Worm (Caenorhabditis elegans): Measurements from ENCODE around the gene twk-43.

The twk-43 gene

ce11 chrV:13380980-13381379, 34.9 kb downstream of the twk-43 start, which contains the start of gene cpz-2:
TSS of gene cpz-2 (plus strand) at chrV:13381189.
- TF ChIP-seq elt-2 (tag; optimal IDR thresholded peaks at IDR 0.05) (peak; percentile 72), mec-3 (tag; optimal IDR thresholded peaks at IDR 0.05; ENCODE audit: borderline replicate concordance) (no peak)

DNA sequence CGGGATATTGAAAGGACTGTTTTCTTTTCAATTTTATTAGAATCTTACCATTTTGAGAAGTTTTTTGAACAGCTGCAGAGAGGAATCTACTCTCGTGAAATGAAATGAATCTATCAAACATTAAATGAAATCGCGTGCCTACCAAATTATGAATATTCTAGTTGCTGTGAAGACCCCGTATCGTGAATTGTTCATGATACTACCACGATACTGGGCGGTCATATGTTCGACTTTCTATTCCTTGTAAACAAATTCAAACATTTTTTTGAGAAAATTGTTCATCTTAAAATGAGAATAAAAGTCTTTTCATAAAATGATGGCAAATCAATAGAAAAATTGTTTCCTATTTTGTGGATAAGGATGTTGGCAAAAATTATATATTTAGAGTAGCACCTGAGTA, 39.7 kb downstream of the twk-43 start, which contains the start of gene gcy-34:
Gene gcy-34, minus strand, starts transcription at position 101 of the 400 bp plus-strand sequence.
- TF ChIP-seq ceh-31 (tag; optimal IDR thresholded peaks at IDR 0.05), result no peak
- no peak for TF ChIP-seq dve-1 (tag; optimal IDR thresholded peaks at IDR 0.05)
- no peak for TF ChIP-seq ceh-45 (GFP tag; IDR thresholded peaks at IDR 0.05)

DNA sequence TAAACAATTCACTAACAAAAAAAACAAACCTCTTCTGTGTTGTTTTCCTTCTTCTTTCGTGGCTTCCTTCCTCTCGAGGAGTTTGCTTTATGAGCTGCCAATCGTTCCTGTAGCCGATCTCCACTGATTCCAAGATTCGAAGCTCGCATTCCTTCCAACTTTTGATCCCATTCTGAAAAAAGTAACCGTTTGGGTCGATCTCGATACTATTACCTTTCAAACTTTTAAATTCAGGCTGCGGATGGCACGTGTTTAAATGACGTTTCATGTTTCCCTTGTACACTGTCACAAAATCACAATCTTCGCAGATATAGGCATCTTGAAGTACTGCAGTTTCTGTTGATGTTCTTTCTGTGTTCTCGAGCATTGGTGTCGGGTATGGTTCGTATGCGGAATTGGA, 41.4 kb downstream of the twk-43 start:
- TF ChIP-seq pax-1 (tag; optimal IDR thresholded peaks at IDR 0.05) (no peak), ama-1 (optimal IDR thresholded peaks at IDR 0.05) (peak; percentile 10)

- TF ChIP-seq ceh-31 (tag; optimal IDR thresholded peaks at IDR 0.05), result no peak
- TF ChIP-seq K02D7.2 (tag; optimal IDR thresholded peaks at IDR 0.05), result no peak
- no peak for TF ChIP-seq unc-86 (tag; optimal IDR thresholded peaks at IDR 0.05)
- no peak for TF ChIP-seq pha-2 (tag; optimal IDR thresholded peaks at IDR 0.05)
- no peak for TF ChIP-seq unc-55 (GFP tag; optimal IDR thresholded peaks at IDR 0.05)
- no peak for TF ChIP-seq ceh-9 (tag; optimal IDR thresholded peaks at IDR 0.05)
- TF ChIP-seq ahr-1 (tag; optimal IDR thresholded peaks at IDR 0.05), result no peak
- no peak for TF ChIP-seq pha-4 (tag; optimal IDR thresholded peaks at IDR 0.05)
- no peak for TF ChIP-seq ceh-48 (tag; optimal IDR thresholded peaks at IDR 0.05)
- no peak for TF ChIP-seq eyg-1 (tag; optimal IDR thresholded peaks at IDR 0.05)
Observed at ce11 chrV:13388961-13389360, 42.9 kb downstream of the twk-43 start.

DNA sequence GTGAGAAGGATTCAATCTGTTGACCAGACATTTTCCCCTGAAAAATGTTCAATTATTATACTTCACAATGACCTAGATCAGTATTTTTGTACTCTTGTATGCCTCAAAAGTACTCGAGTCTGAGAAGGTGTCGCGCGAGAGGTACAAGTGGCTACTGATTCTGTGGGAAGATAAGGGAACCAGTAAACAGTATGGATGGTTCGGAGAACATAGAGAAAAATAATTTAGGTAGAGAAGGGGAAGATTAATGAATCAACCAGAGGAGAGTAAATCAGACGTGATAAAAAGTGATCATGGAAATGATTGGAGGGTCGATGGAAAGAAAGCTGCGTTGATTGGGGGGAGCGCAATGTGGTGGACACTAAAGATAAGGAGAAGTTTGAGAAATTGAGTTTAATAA, 43.4 kb downstream of the twk-43 start:
- no peak for TF ChIP-seq nhr-11 (tag; optimal IDR thresholded peaks at IDR 0.05)
- no peak for TF ChIP-seq sdc-2 (tag; optimal IDR thresholded peaks at IDR 0.05)
- TF ChIP-seq unc-42 (tag; optimal IDR thresholded peaks at IDR 0.05), result no peak
- TF ChIP-seq ttx-3 (tag; optimal IDR thresholded peaks at IDR 0.05), result no peak
- no peak for TF ChIP-seq rnt-1 (tag; optimal IDR thresholded peaks at IDR 0.05)
- no peak for TF ChIP-seq unc-55 (GFP tag; optimal IDR thresholded peaks at IDR 0.05)
- no peak for TF ChIP-seq zip-5 (tag; optimal IDR thresholded peaks at IDR 0.05)
- TF ChIP-seq fkh-6 (tag; optimal IDR thresholded peaks at IDR 0.05), result no peak
- TF ChIP-seq tbx-2 (tag; optimal IDR thresholded peaks at IDR 0.05), result no peak
- TF ChIP-seq ceh-45 (GFP tag; IDR thresholded peaks at IDR 0.05), result no peak
- TF ChIP-seq ceh-14 (tag; optimal IDR thresholded peaks at IDR 0.05), result no peak
- no peak for TF ChIP-seq ets-4 (tag; optimal IDR thresholded peaks at IDR 0.05)
- TF ChIP-seq fkh-10 (GFP tag; optimal IDR thresholded peaks at IDR 0.05), result no peak
- no peak for TF ChIP-seq C38D4.7 (GFP tag; optimal IDR thresholded peaks at IDR 0.05)
- TF ChIP-seq hlh-8 (tag; optimal IDR thresholded peaks at IDR 0.05), result no peak
- no peak for TF ChIP-seq nhr-232 (tag; optimal IDR thresholded peaks at IDR 0.05)
- TF ChIP-seq lin-11 (tag; optimal IDR thresholded peaks at IDR 0.05), result no peak

- TF ChIP-seq nfya-1 (tag; optimal IDR thresholded peaks at IDR 0.05) (peak; percentile 22), che-1 (tag; optimal IDR thresholded peaks at IDR 0.05) (no peak)
Observed at ce11 chrV:13390936-13391335, 44.9 kb downstream of the twk-43 start.

All from whole organism, late embryonic.